Fruit fly (Drosophila melanogaster): Measurements from ENCODE around the gene CG5646.

DNA sequence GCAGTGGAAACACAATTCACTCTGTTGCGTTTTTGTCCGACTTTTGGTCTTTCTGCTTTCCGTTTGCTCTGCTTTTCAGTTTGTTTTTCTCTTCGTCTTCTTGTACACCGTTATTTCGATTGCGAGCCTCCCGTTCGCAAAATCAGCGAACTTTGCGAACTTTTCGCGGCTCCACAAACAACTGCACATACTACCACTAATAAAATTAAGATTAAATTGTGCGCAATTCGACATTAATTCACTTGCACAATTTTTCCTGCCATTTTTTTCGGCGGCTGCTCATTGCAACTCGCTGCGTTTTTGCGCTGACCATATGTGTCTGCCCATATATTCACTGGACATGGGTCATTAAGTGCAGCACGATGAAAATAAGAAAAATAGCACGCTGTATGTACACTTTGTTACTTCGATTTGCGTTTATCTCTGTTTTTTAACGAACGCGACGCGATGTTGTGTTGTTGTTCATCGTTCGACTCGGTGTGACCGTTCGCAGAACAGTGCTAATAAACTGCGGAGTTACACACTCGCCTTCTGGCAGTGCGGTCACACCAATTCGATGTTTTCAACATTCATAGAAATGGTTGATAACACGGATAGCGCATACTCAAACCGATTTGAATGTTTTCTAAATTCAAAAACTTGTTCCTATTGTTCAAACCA is 2.3 kb downstream of the CG5646 start, which contains the start of gene Klp98A:
- TF ChIP-seq EcR (GFP tag; optimal IDR thresholded peaks at IDR 0.05) (no peak), Snoo (tag; optimal IDR thresholded peaks at IDR 0.05) (peak; percentile 11), Pif1A (GFP tag; optimal IDR thresholded peaks at IDR 0.05) (no peak), CG9948 (tag; optimal IDR thresholded peaks at IDR 0.05) (no peak), rn (GFP tag; IDR thresholded peaks at IDR 0.05) (no peak), CG13204 (GFP tag; optimal IDR thresholded peaks at IDR 0.05) (no peak)

Measured in whole organism, pupa.